Worm (Caenorhabditis elegans) whole organism, L2 larva: ENCODE results near the gene gcy-14.

ENCODE experiments used
- snpc-4 ChIP-seq: fragments of 150-350 bp; optimal IDR thresholded peaks from 2 replicates; lab custom pipeline; 2014; ENCODE audit warnings: missing biosample characterization, missing genetic modification characterization
- zag-1 ChIP-seq: fragments of 150-350 bp; optimal IDR thresholded peaks from 2 replicates; lab custom pipeline; 2014; ENCODE audit warnings: missing biosample characterization, missing genetic modification characterization

DNA sequence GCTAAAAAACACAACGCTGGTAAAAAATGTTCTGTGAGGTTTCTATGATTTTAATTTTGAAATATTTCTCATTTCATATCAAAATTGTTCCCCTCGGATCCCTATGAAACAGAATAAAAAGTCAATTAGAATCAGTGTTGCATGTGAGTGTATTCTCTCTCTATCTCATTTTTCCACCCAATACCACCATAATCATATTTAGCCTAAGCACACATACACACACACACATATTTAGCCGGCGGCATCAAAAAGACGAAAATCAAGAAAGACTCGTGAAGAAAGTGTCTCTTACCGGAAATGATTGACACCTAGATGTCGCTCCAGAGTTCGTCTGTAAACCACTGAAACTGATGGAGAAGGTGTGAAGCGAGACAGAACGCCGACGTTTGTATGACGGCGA lies 13.8 kb downstream of the gcy-14 start:
- TF ChIP-seq zag-1 (tag; lab: Kevin White, UChicago) (no peak), snpc-4 (tag; lab: Kevin White, UChicago) (no peak)
